Fruit fly (Drosophila melanogaster) whole organism, adult: ENCODE data around the gene Task6.
A peak's percentile ranks its signal among the peaks of the same experiment; 100 is the strongest.

Source experiments
- CG11617 ChIP-seq: fragments of 200-800 bp; sonication (Bioruptor generic); optimal IDR thresholded peaks from 2 replicates; lab custom pipeline; 2017; ENCODE audit warnings: mild to moderate bottlenecking, missing biosample characterization, missing genetic modification reagents, missing genetic modification characterization
- CG12768 ChIP-seq: fragments of 200-800 bp; sonication (Bioruptor generic); optimal IDR thresholded peaks from 2 replicates; lab custom pipeline; 2017; ENCODE audit warnings: missing biosample characterization, missing genetic modification characterization, mild to moderate bottlenecking, moderate library complexity, missing genetic modification reagents
- CG14711 ChIP-seq: fragments of 200-800 bp; sonication (Bioruptor generic); optimal IDR thresholded peaks from 2 replicates; lab custom pipeline; 2018; ENCODE audit warnings: missing biosample characterization, mild to moderate bottlenecking, missing genetic modification characterization, moderate library complexity
- CG1620 ChIP-seq: fragments of 200-800 bp; sonication (Bioruptor generic); optimal IDR thresholded peaks from 2 replicates; lab custom pipeline; 2016; ENCODE audit warnings: missing biosample characterization, missing genetic modification characterization
- CG33017 ChIP-seq: fragments of 200-800 bp; sonication (Bioruptor generic); optimal IDR thresholded peaks from 2 replicates; lab custom pipeline; 2018; ENCODE audit warnings: missing biosample characterization, mild to moderate bottlenecking, missing genetic modification characterization, moderate library complexity
- CG5204 ChIP-seq: fragments of 200-800 bp; sonication (Bioruptor generic); optimal IDR thresholded peaks from 2 replicates; lab custom pipeline; 2016; ENCODE audit warnings: missing biosample characterization, missing genetic modification characterization
- CG7045 ChIP-seq: fragments of 200-800 bp; sonication (Bioruptor generic); optimal IDR thresholded peaks from 2 replicates; lab custom pipeline; 2017; ENCODE audit warnings: missing biosample characterization, mild to moderate bottlenecking, missing genetic modification characterization
- CG7101 ChIP-seq: fragments of 200-800 bp; sonication (Bioruptor generic); optimal IDR thresholded peaks from 2 replicates; lab custom pipeline; 2018; ENCODE audit warnings: missing biosample characterization, mild to moderate bottlenecking, missing genetic modification characterization, moderate library complexity
- Clk ChIP-seq: fragments of 200-800 bp; sonication (Bioruptor generic); optimal IDR thresholded peaks from 2 replicates; lab custom pipeline; 2017; ENCODE audit warnings: missing biosample characterization, missing genetic modification characterization
- Crg-1 ChIP-seq: fragments of 200-800 bp; sonication (Bioruptor generic); optimal IDR thresholded peaks from 2 replicates; lab custom pipeline; 2016; ENCODE audit warnings: missing biosample characterization, missing genetic modification characterization
- Hr96 ChIP-seq: fragments of 200-800 bp; sonication (Bioruptor generic); optimal IDR thresholded peaks from 2 replicates; lab custom pipeline; 2016; ENCODE audit warnings: missing biosample characterization, missing genetic modification characterization
- Mnt ChIP-seq: fragments of 200-800 bp; sonication (Bioruptor generic); optimal IDR thresholded peaks from 2 replicates; lab custom pipeline; 2016; ENCODE audit warnings: missing biosample characterization, mild to moderate bottlenecking, missing genetic modification characterization
- bab1 ChIP-seq: fragments of 200-800 bp; sonication (Bioruptor generic); optimal IDR thresholded peaks from 3 replicates; lab custom pipeline; 2019; ENCODE audit warnings: missing biosample characterization, mild to moderate bottlenecking, missing genetic modification characterization, moderate library complexity
- cic ChIP-seq: fragments of 200-800 bp; sonication (Bioruptor generic); optimal IDR thresholded peaks from 2 replicates; lab custom pipeline; 2017; ENCODE audit warnings: missing biosample characterization, mild to moderate bottlenecking, missing genetic modification characterization, moderate library complexity
- cnc ChIP-seq, 2 experiments: fragments of >200 bp; optimal IDR thresholded peaks; 2 replicates each; lab custom pipeline; 2017
- kay ChIP-seq: fragments of 200-800 bp; sonication (Bioruptor generic); peaks from one replicate; lab custom pipeline; 2016; ENCODE audit warnings: missing biosample characterization, missing genetic modification characterization, borderline replicate concordance
- ovo ChIP-seq: fragments of 200-800 bp; sonication (Bioruptor generic); optimal IDR thresholded peaks from 2 replicates; lab custom pipeline; 2016; ENCODE audit warnings: missing biosample characterization, missing genetic modification characterization
- pad ChIP-seq: fragments of 200-800 bp; sonication (Bioruptor generic); optimal IDR thresholded peaks from 3 replicates; lab custom pipeline; 2017; ENCODE audit warnings: missing biosample characterization, missing genetic modification characterization, mild to moderate bottlenecking, moderate library complexity, missing genetic modification reagents
- tj ChIP-seq: fragments of 200-800 bp; sonication (Bioruptor generic); optimal IDR thresholded peaks from 3 replicates; lab custom pipeline; 2017; ENCODE audit warnings: missing biosample characterization, mild to moderate bottlenecking, missing genetic modification characterization, moderate library complexity
- toe ChIP-seq: fragments of 200-800 bp; sonication (Bioruptor generic); optimal IDR thresholded peaks from 2 replicates; lab custom pipeline; 2016; ENCODE audit warnings: missing biosample characterization, missing genetic modification characterization

Task6 gene

DNA sequence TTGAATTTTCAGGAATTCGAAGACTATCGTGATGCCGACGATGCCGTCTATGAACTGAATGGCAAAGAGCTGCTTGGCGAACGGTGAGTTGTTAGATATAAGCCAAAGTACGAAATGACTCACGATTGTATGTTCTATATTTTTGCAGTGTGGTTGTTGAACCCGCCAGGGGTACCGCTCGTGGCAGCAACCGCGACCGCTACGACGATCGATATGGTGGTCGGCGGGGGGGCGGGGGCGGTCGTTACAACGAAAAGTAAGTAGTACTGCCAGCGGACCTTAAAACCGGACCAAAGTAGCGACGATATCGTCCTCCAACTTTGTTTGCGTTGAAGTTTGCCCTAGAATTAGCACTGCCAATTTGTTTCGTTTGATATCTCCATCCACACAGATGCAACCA, 12.2 kb downstream of the Task6 start:
- TF ChIP-seq Hr96 (GFP tag; lab: Kevin White, UChicago) (no peak), pad (no peak), tj (GFP tag; lab: Kevin White, UChicago) (no peak), CG12768 (peak; percentile 6)

DNA sequence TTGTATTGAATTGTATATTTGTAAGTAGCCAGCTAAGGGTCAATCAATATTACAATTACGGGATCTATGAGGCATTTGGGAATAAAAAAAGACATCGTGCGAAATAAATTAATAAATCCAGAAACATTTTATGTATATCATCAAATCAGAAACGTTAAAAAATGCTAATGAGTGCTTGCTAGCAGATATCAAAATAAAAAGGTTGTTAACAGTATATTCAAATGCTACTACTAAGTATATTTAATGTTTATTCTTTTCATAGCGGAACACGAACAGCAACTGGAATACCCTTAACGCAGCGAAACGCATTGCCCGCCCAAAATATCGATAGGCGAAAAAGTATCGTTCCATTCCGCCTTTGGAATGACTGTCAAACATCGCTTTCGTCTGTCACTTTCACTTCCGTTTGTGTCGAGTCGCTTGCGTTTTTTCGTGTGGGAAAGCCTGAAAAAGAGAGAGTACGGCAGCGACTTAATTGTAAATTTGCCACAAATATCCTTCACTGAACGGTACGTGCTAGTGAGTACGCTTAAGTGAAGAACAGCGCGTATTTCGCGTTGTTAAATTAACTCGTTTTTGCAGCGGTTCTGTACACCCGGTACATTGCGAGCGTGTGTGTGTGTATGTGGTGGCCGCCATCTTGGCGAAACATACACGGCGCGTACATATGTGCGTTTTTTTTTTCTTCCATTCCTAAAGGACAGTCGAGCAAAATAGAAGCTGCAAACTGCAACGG, 13.2 kb downstream of the Task6 start, which contains the start of gene B52:
B52 (plus strand) TSS at position 388 of the 736 bp plus-strand sequence.
- TF ChIP-seq Crg-1 (peak; percentile 81), Mnt (GFP tag; lab: Kevin White, UChicago) (peak; percentile 72), Hr96 (GFP tag; lab: Kevin White, UChicago) (peak; percentile 83), CG11617 (GFP tag; lab: Kevin White, UChicago) (peak; percentile 86), Clk (peak; percentile 46), toe (GFP tag; lab: Kevin White, UChicago) (peak; percentile 44), ovo (peak; percentile 64), tj (GFP tag; lab: Kevin White, UChicago) (peak; percentile 61), bab1 (GFP tag; lab: Kevin White, UChicago) (peak; percentile 81), pad (peak; percentile 54), CG7045 (GFP tag; lab: Kevin White, UChicago) (peak; percentile 67), CG5204 (GFP tag; lab: Kevin White, UChicago) (peak; percentile 72), cnc (optimal IDR thresholded peaks at IDR 0.05; lab: Kevin White, UChicago) (no peak), CG7101 (tag; lab: Kevin White, UChicago) (peak; percentile 82), CG14711 (tag; lab: Kevin White, UChicago) (peak; percentile 51), CG33017 (tag; lab: Kevin White, UChicago) (peak; percentile 69), CG12768 (peak; percentile 70), cic (GFP tag; lab: Kevin White, UChicago) (peak; percentile 33), kay (GFP tag; lab: Kevin White, UChicago) (no peak), CG1620 (GFP tag; lab: Kevin White, UChicago) (peak; percentile 73)

DNA sequence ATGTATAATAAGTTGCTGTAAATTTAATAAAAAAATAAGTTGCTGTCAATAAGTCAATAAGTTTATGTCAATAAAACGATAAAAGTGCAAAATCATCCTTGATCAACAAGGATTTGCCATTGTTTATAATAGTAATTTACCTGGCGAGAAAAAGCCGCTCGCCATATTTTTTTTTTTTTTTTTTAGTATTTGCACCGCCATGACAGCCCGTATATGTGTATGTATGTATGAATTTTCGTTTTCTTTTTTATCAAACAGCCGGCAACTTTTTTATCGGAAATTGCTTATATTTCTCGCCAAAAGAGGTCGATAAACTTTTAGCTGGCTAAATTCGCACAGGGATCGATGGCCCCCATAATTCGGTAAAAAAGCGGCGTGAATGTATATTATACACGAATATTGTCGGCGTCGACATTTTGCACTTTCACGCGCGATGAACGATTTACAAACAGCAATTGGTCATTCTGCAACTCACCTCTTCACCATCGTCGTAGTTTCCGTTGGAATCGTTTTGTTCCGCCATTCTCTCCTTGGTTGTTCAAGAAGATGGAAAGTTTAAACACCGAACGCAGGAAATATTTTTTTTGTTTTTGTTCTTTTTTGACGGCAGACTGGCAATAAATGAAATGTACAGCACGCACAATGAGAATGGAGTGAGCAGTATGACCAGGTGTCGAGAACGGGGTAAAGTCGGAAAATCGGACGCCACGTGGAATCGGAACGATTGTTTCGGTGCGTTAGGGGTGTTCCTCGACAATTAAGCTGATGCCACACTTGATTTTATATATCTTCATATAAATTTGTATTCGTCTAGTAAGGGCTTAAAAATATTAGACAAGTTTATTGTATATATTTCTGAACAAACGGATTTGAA, 14.2 kb downstream of the Task6 start, which contains the start of gene Hrb87F:
Hrb87F (minus strand) TSS at position 667 of the 874 bp plus-strand sequence.
- TF ChIP-seq tj (GFP tag; lab: Kevin White, UChicago) (peak; percentile 69), Crg-1 (peak; percentile 3), cnc (optimal IDR thresholded peaks at IDR 0.05; lab: Kevin White, UChicago) (no peak), pad (no peak), CG1620 (GFP tag; lab: Kevin White, UChicago) (peak; percentile 10), toe (GFP tag; lab: Kevin White, UChicago) (no peak), CG12768 (peak; percentile 19), CG11617 (GFP tag; lab: Kevin White, UChicago) (peak; percentile 24), bab1 (GFP tag; lab: Kevin White, UChicago) (peak; percentile 57), Mnt (GFP tag; lab: Kevin White, UChicago) (peak; percentile 84), kay (GFP tag; lab: Kevin White, UChicago) (peak; percentile 66), cic (GFP tag; lab: Kevin White, UChicago) (peak; percentile 40)

DNA sequence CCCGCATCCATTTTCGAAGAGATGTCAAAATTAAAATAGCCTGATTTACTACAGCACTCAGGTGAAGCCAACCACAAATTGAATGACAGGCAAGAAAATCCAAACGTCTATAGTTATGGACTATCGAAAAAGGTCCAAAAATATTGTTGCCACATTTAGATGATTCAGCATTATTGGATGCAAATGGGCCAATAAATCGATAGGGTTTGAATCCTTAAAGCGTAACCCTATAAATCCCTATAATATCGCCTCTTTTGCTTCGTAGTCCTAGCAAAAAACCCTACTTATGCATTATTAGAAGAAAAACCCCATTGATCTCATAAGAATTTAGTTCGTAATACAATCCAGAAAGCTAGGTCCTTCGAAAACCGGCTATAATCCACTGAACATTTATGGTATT, 18.0 kb downstream of the Task6 start, which contains the start of gene Rbp4:
Rbp4 (minus strand) TSS at position 101 of the 400 bp plus-strand sequence.
- TF ChIP-seq Crg-1 = no peak
- peak in 1 of 2 experiments; percentile 32 for TF ChIP-seq cnc (optimal IDR thresholded peaks at IDR 0.05; lab: Kevin White, UChicago)

DNA sequence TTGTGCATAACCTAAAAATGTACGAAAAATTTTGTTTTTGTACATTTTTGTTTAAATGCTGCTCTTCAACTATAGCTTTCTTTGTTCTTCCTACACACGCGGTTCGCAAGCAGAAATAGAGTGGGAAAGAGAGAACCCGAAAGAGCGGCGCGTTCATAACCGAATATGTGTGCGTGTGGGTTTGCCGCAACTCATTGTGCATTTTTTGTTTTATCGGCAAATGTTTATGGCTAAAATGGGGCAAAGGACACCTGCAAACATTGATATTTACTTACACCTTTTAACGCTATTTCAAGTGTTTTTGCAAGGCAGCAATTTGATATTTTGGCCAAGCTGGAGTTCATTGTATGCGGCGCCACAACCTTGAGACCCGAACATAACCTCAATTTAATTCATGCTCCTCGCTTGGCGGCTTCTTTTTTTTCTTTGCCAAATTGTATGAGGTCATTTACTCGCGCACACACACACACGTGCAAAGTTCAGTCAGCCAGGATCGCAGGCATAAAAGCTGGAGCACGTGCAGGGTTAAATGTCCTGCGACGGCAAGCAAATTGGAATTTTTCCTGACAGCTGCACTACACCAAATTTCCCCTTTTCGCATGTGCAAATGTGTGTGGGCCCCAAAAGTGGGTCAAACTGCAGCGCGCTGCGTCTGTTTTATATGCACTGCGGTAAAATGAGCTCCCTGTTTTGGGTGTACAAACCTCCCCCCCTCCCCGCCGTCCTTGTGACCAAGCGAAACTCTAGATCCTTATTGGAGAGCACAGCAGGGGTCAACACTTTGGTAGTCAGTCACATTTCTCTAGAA, 26.4 kb downstream of the Task6 start:
- no peak for TF ChIP-seq Mnt (GFP tag; lab: Kevin White, UChicago)
- peak; percentile 38 for TF ChIP-seq pad
